Fruit fly (Drosophila melanogaster) Kc167 (cell line): ENCODE results near the gene CG34462.

ENCODE experiments used
- Myc ChIP-seq: fragments of >200 bp; optimal IDR thresholded peaks from 2 replicates; lab custom pipeline; 2017; ENCODE audit warnings: missing external identifiers
- Sin3A ChIP-seq: fragments of >200 bp; optimal IDR thresholded peaks from 2 replicates; lab custom pipeline; 2018; ENCODE audit warnings: missing external identifiers
- h ChIP-seq: fragments of >200 bp; optimal IDR thresholded peaks from 3 replicates; lab custom pipeline; 2018; ENCODE audit warnings: missing external identifiers
- insv ChIP-seq: fragments of >200 bp; optimal IDR thresholded peaks from 3 replicates; lab custom pipeline; 2018; ENCODE audit warnings: missing external identifiers
- psq ChIP-seq: fragments of >200 bp; optimal IDR thresholded peaks from 2 replicates; lab custom pipeline; 2017; ENCODE audit warnings: missing external identifiers
- ttk ChIP-seq: sonication (Bioruptor generic); optimal IDR thresholded peaks from 2 replicates; lab custom pipeline; 2017; ENCODE audit warnings: missing external identifiers

Gene CG34462

DNA sequence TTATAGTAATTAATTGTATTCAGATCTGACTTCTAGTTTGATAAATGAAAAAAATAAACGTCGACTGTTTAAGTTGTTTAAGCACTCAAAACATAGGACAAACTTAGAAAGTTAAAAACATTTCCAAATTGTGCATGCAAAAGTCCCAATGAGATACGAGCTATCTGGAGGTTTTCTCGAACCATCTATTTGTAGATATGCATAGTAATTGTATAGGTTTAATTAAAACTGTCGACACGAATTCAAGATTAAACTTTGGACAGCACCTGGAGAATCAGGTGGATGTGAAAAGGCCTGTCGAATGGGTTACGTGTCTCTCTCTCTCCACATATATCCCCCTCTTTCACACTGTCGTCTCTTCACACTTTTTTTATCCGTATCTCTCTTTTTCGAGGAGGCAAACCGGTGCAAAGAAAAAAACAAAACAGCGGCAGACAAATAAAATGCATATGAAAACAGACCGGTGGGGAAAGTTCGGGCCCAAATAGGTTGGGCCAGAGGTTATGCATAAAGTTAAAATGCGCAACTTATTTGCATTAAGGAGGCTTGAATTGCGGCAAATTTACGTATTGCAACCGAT is 31.8 kb downstream of the CG34462 start:
- TF ChIP-seq h (lab: Kevin White, UChicago) (no peak), insv (lab: Kevin White, UChicago) (no peak), Myc (lab: Kevin White, UChicago) (no peak), ttk (lab: Kevin White, UChicago) (no peak), psq (lab: Kevin White, UChicago) (no peak), Sin3A (lab: Kevin White, UChicago) (no peak)

DNA sequence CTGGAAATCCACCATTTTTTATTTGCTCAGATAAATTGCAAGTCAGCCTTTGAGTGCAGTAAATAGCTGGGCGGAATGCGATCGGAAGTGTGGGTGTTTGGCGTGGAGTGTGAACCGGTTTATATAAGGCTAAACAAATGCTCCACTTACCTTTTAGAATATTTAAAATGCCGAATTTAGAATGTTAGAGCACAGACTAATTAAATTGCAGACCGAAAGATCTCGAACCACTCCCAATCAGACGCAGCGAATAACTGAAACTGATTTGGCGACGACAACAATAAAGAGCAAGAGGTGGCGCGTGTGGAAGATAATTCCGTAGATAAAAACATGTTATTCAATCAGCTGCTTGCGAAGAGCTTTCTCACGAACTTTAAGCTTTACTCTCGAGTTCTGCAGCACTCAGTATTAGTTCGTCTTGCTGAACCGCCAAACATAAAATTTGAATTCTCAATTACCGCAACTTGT is 32.3 kb downstream of the CG34462 start, which contains the start of gene Idh:
Gene Idh (minus strand): TSS at position 264 of the 468 bp plus-strand sequence.
- TF ChIP-seq ttk (lab: Kevin White, UChicago), result no peak
- no peak for TF ChIP-seq insv (lab: Kevin White, UChicago)
- no peak for TF ChIP-seq psq (lab: Kevin White, UChicago)
- TF ChIP-seq h (lab: Kevin White, UChicago), result no peak
- no peak for TF ChIP-seq Myc (lab: Kevin White, UChicago)
- no peak for TF ChIP-seq Sin3A (lab: Kevin White, UChicago)

DNA sequence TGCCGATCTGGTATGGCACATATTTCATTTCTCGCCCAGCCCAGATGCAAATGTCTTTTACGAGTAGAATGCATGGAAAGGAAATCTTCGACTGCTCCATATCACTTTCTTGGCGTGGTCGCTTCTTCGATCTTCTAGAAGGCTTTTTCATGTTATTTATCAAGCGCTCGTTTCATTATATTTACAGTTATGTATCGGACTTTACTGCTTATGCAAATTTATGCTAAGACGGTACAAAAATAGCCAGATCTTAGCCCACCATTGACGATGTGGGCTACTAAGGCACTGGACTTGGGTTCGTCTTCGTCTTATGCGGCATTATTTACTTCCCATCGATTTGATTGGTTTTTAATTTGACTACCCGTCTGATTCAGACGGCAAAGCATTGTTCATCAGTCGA is 34.9 kb downstream of the CG34462 start:
- TF ChIP-seq ttk (lab: Kevin White, UChicago) (no peak), h (lab: Kevin White, UChicago) (no peak)

DNA sequence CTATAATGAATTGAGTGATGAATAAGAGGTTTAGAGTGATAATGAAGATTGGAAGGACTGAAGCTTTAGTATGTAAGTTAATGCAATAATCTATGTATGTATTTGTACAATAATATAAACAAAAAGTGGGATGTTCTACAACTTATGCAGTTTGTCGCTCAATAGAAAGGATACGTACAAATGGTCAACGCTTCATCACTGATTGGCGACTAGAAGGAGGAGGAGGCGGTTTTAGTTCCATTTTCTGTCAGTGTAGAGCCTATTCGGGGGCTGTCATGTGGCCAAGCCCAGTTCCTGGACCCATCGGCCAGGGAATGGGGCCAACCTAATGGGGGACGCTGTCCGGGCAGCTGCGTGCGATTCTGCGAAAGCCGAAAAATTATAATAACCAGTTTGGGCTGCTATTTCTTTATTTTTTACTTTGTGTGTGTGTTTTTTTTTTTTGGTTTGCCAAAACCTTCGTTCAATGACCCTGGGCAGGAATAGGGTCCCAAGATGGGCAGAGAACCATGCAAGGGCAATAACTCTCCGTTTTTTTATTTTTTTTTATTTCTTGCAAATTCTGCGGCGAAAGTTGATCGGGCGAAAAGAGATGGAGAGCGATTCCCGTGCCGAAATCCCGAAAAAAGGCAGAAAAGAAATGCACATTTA is 40.4 kb downstream of the CG34462 start:
- TF ChIP-seq ttk (lab: Kevin White, UChicago), result no peak
- no peak for TF ChIP-seq psq (lab: Kevin White, UChicago)
- no peak for TF ChIP-seq insv (lab: Kevin White, UChicago)

DNA sequence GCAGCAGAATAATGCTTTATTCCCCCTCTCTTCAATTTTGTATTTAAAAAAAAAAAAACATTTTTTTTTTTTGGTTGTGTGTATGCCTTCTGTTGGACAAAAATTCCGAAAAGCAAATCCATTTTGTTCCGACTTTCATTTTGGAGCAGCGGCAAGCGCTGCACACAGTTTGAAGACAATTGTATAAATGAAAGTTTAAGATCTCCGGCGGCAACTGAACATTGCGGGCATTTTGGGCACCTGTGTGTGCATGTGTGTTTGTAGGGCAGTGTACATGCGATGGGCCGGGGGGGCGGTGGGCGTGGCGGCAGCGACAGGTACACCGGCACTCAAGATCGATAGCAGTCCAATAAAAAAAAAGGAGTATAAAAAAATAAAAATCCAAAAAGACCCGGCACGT is 41.1 kb downstream of the CG34462 start:
- no peak for TF ChIP-seq insv (lab: Kevin White, UChicago)
- no peak for TF ChIP-seq ttk (lab: Kevin White, UChicago)
- no peak for TF ChIP-seq Myc (lab: Kevin White, UChicago)

DNA sequence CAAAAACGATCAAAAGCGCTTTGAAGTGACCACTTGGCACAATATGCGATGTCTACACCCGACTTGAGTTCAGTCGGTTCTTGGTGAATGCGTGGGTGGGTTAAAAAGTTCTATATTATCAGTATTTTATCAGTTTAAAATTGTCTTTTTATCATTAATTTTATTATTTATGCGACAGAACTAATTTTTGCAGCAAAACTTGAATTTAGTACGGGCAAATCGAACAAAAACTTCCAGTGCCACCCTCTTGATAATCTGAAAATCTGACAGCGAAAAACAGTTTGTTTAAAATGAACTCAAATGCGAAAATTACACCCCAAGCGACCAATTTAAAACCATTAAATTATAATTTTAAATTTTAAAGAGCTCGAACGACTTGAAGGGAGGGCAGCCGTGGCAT is 42.5 kb downstream of the CG34462 start:
- TF ChIP-seq Myc (lab: Kevin White, UChicago), result no peak
- no peak for TF ChIP-seq ttk (lab: Kevin White, UChicago)
- no peak for TF ChIP-seq Sin3A (lab: Kevin White, UChicago)
- TF ChIP-seq insv (lab: Kevin White, UChicago), result no peak
- no peak for TF ChIP-seq h (lab: Kevin White, UChicago)
- no peak for TF ChIP-seq psq (lab: Kevin White, UChicago)

DNA sequence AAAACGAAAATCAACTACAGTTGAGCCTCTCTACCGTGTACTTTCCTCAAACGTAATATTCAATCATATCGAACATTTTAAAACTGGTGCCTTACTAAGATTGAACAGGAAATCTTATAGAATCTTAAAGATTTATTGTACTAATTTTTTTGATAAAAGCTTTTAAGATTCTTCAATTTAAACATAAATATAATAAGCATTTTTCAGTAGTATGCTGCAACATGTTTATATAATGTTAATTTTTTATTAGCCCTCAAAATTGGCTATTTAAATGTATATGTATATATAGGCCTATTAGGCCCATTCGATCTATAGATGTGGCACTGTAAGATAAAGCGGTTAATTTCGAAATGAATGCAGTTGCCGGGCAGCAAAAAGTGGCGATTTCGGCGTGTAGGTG is 43.2 kb downstream of the CG34462 start:
- TF ChIP-seq Myc (lab: Kevin White, UChicago) (no peak), h (lab: Kevin White, UChicago) (no peak), Sin3A (lab: Kevin White, UChicago) (no peak), insv (lab: Kevin White, UChicago) (no peak), ttk (lab: Kevin White, UChicago) (no peak), psq (lab: Kevin White, UChicago) (no peak)

DNA sequence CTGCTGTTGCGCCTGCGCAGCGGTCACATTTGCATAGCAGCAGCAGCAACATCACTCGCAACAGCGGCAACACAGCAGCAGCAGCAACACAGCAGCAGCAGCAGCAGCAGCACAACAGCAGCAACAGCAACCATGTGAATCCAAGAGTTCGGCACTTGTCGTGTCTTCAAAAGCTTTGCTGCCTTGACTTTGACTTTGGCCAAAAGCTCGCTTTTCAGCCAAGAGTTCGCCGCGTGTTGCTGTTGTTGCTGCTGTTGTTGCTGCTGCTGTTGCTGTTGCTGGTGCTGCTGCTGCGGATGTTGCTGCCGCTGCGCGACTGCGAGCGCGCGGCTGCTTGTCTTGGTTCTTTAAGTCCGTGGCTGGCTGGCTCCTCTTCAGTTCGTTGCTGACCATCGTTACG is 43.7 kb downstream of the CG34462 start, which contains the start of gene ImpE1:
Gene ImpE1 (plus strand): TSS at position 371 of the 400 bp plus-strand sequence.
- TF ChIP-seq ttk (lab: Kevin White, UChicago) (no peak), psq (lab: Kevin White, UChicago) (no peak), Sin3A (lab: Kevin White, UChicago) (no peak), Myc (lab: Kevin White, UChicago) (no peak), insv (lab: Kevin White, UChicago) (no peak), h (lab: Kevin White, UChicago) (no peak)

DNA sequence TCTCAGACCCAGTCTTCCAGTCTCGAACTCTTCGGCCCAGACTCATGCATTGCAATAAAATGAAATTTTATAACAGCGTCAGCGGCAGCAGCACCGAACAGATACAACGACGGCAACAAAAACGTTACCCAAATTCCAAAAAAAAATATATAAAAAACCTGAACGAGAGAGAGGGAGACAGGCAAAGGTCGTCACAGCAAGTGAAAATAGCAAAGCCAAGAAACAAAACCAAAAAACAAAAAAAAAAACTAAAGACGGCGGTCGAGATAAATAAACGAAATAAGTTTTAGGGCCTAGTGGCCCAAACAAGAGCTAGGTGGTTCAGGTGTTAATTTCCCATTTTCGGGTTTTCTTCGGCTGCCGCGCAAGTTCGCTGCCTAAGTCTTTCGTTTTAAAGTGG is 45.7 kb downstream of the CG34462 start:
- TF ChIP-seq Sin3A (lab: Kevin White, UChicago) (no peak), insv (lab: Kevin White, UChicago) (no peak), Myc (lab: Kevin White, UChicago) (no peak), psq (lab: Kevin White, UChicago) (no peak), h (lab: Kevin White, UChicago) (no peak), ttk (lab: Kevin White, UChicago) (no peak)

DNA sequence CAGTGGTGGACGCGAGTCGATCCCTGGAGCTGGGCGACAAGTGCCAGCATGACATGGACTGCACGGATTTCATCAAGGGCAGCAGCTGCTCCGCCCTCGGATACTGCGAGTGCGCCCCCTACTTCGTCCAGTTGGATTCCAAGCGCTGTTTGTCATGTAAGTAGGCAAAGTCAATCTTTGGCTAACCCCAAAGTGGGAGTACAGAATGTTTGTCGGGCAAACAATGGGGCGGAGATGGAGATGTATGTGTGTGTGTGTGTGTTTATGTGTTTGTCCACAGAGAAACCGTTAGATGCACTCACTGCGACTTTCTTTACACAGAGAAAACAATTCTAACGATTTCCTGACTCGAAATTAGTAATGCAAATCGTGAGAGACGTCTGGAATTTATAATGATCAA is 50.8 kb downstream of the CG34462 start:
- TF ChIP-seq psq (lab: Kevin White, UChicago) (no peak), h (lab: Kevin White, UChicago) (no peak), Myc (lab: Kevin White, UChicago) (no peak), Sin3A (lab: Kevin White, UChicago) (no peak), ttk (lab: Kevin White, UChicago) (no peak), insv (lab: Kevin White, UChicago) (no peak)
